Worm (Caenorhabditis elegans): ENCODE measurements around the gene F14F9.4.

DNA sequence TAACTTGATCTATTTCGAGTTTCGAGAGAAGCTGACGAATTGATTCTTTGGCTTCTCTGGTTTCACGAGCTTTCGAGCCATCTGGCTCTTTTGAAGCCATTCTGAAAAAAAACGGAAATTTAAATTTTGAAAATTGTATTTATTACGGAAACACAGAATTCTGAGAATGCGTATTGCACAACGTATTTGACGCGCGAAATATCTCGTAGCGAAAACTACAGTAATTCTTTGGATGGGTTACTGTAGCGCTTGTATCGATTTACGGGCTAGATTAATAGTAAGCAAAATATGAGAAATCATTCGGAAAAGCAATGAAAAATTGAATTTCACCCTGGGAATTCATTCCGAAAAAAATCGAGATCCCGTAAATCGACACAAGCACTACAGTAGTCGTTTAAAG, 18.9 kb upstream of the F14F9.4 start, which contains the start of gene C04F5.8:
- TF ChIP-seq nhr-11 (tag; optimal IDR thresholded peaks at IDR 0.05) (no peak), ceh-82 (tag; optimal IDR thresholded peaks at IDR 0.05) (no peak), mdl-1 (tag; optimal IDR thresholded peaks at IDR 0.05) (no peak), unc-62 (GFP tag; optimal IDR thresholded peaks at IDR 0.05) (no peak), nhr-6 (tag; optimal IDR thresholded peaks at IDR 0.05) (no peak), dmd-4 (tag; optimal IDR thresholded peaks at IDR 0.05) (no peak), aly-2 (tag; optimal IDR thresholded peaks at IDR 0.05) (no peak), lin-39 (tag; optimal IDR thresholded peaks at IDR 0.05) (no peak), ZK546.5 (tag; optimal IDR thresholded peaks at IDR 0.05) (no peak), nhr-23 (tag; optimal IDR thresholded peaks at IDR 0.05) (no peak), sem-4 (tag; optimal IDR thresholded peaks at IDR 0.05) (no peak), fos-1 (tag; optimal IDR thresholded peaks at IDR 0.05) (no peak), egl-27 (tag; optimal IDR thresholded peaks at IDR 0.05) (no peak)
